Worm (Caenorhabditis elegans) whole organism, L2 larva: ENCODE results near the gene cpr-4.
"Not testable (repeated sequence)": the region's sequence is repeated elsewhere in the genome, so short reads cannot be mapped to it uniquely, and the experiment has no call there.

Experiments used
- C34F6.9 ChIP-seq: fragments of 150-350 bp; optimal IDR thresholded peaks from 2 replicates; lab custom pipeline; 2014; ENCODE audit warnings: missing biosample characterization, missing genetic modification characterization
- F13H6.1 ChIP-seq: sonication (generic microtip); optimal IDR thresholded peaks from 2 replicates; lab custom pipeline; 2016; ENCODE audit warnings: missing genetic modification characterization, missing compliant biosample characterization
- R02D3.7 ChIP-seq: fragments of 150-350 bp; optimal IDR thresholded peaks from 2 replicates; lab custom pipeline; 2014; ENCODE audit warnings: missing biosample characterization, missing genetic modification characterization
- Y55F3AM.14 ChIP-seq: fragments of 200-800 bp; sonication (Bioruptor generic); optimal IDR thresholded peaks from 2 replicates; lab custom pipeline; 2018; ENCODE audit warnings: mild to moderate bottlenecking, missing genetic modification characterization, missing compliant biosample characterization
- ZK546.5 ChIP-seq: sonication (generic microtip); optimal IDR thresholded peaks from 2 replicates; lab custom pipeline; 2017; ENCODE audit warnings: missing biosample characterization, missing genetic modification characterization
- crh-2 ChIP-seq: sonication (generic microtip); optimal IDR thresholded peaks from 2 replicates; lab custom pipeline; 2017; ENCODE audit warnings: missing biosample characterization, missing genetic modification characterization
- elt-1 ChIP-seq: fragments of 150-350 bp; optimal IDR thresholded peaks from 2 replicates; lab custom pipeline; 2014; ENCODE audit warnings: missing biosample characterization, missing genetic modification characterization
- elt-3 ChIP-seq: sonication (generic microtip); optimal IDR thresholded peaks from 2 replicates; lab custom pipeline; 2017; ENCODE audit warnings: missing biosample characterization, missing genetic modification characterization
- fos-1 ChIP-seq: fragments of 150-350 bp; optimal IDR thresholded peaks from 2 replicates; lab custom pipeline; 2014; ENCODE audit warnings: missing biosample characterization, missing genetic modification characterization
- gmeb-1 ChIP-seq: fragments of 150-350 bp; optimal IDR thresholded peaks from 2 replicates; lab custom pipeline; 2014; ENCODE audit warnings: missing biosample characterization, missing genetic modification characterization
- lin-11 ChIP-seq: fragments of 150-350 bp; sonication (generic microtip); optimal IDR thresholded peaks from 2 replicates; lab custom pipeline; 2014; ENCODE audit warnings: missing biosample characterization, missing genetic modification characterization, inconsistent platforms, mixed read lengths
- mab-5 ChIP-seq: fragments of 150-350 bp; optimal IDR thresholded peaks from 2 replicates; lab custom pipeline; 2014; ENCODE audit warnings: missing biosample characterization, missing genetic modification characterization
- mbf-1 ChIP-seq: sonication (generic microtip); optimal IDR thresholded peaks from 2 replicates; lab custom pipeline; 2017; ENCODE audit warnings: missing biosample characterization, missing genetic modification characterization
- nhr-11 ChIP-seq: fragments of 150-350 bp; optimal IDR thresholded peaks from 2 replicates; lab custom pipeline; 2014; ENCODE audit warnings: missing biosample characterization, missing genetic modification characterization
- nhr-12 ChIP-seq: fragments of 150-350 bp; optimal IDR thresholded peaks from 2 replicates; lab custom pipeline; 2014; ENCODE audit warnings: missing biosample characterization, missing genetic modification characterization
- nhr-237 ChIP-seq: fragments of 150-350 bp; optimal IDR thresholded peaks from 2 replicates; lab custom pipeline; 2014; ENCODE audit warnings: missing biosample characterization, missing genetic modification characterization
- nhr-25 ChIP-seq: fragments of 150-350 bp; sonication (generic microtip); optimal IDR thresholded peaks from 3 replicates; lab custom pipeline; 2014; ENCODE audit warnings: missing biosample characterization, missing genetic modification characterization
- nhr-6 ChIP-seq: fragments of 150-350 bp; optimal IDR thresholded peaks from 2 replicates; lab custom pipeline; 2014; ENCODE audit warnings: missing biosample characterization, missing genetic modification characterization
- nhr-77 ChIP-seq: fragments of 150-350 bp; optimal IDR thresholded peaks from 2 replicates; lab custom pipeline; 2014; ENCODE audit warnings: missing biosample characterization, missing genetic modification characterization
- peb-1 ChIP-seq: fragments of 150-350 bp; optimal IDR thresholded peaks from 2 replicates; lab custom pipeline; 2014; ENCODE audit warnings: missing biosample characterization, missing genetic modification characterization
- sem-4 ChIP-seq: fragments of 150-350 bp; optimal IDR thresholded peaks from 2 replicates; lab custom pipeline; 2014; ENCODE audit warnings: missing biosample characterization, missing genetic modification reagents, missing genetic modification characterization
- skn-1 ChIP-seq: sonication (generic microtip); optimal IDR thresholded peaks from 2 replicates; lab custom pipeline; 2017; ENCODE audit warnings: missing biosample characterization, missing genetic modification characterization
- sma-9 ChIP-seq, 2 experiments: fragments of 150-350 bp in 1 of 2; sonication (generic microtip) in 1 of 2; optimal IDR thresholded peaks; 2 replicates each; lab custom pipeline; 2014 to 2016; ENCODE audit warnings: missing genetic modification characterization in 2 of 2, mild to moderate bottlenecking in 1 of 2, missing biosample characterization in 1 of 2, missing compliant biosample characterization in 1 of 2, missing genetic modification reagents in 1 of 2, moderate library complexity in 1 of 2
- snpc-4 ChIP-seq: fragments of 150-350 bp; optimal IDR thresholded peaks from 2 replicates; lab custom pipeline; 2014; ENCODE audit warnings: missing biosample characterization, missing genetic modification characterization
- unc-55 ChIP-seq: fragments of 150-350 bp; sonication (generic microtip); optimal IDR thresholded peaks from 3 replicates; lab custom pipeline; 2014; ENCODE audit warnings: missing biosample characterization, missing genetic modification reagents, missing genetic modification characterization
- unc-62 ChIP-seq: fragments of 150-350 bp; optimal IDR thresholded peaks from 2 replicates; lab custom pipeline; 2014; ENCODE audit warnings: missing biosample characterization, missing genetic modification reagents, missing genetic modification characterization
- zag-1 ChIP-seq: fragments of 150-350 bp; optimal IDR thresholded peaks from 2 replicates; lab custom pipeline; 2014; ENCODE audit warnings: missing biosample characterization, missing genetic modification characterization
- ztf-11 ChIP-seq: sonication (generic microtip); optimal IDR thresholded peaks from 2 replicates; lab custom pipeline; 2017; ENCODE audit warnings: missing biosample characterization, missing genetic modification characterization
- ztf-4 ChIP-seq: fragments of 150-350 bp; optimal IDR thresholded peaks from 2 replicates; lab custom pipeline; 2014; ENCODE audit warnings: missing biosample characterization, missing genetic modification characterization

Gene cpr-4

ce11 chrV:6579992-6580391, 34.5 kb upstream of the cpr-4 start, which contains the start of gene EGAP9.3:
EGAP9.3 (minus strand) TSS chrV:6580122.
- TF ChIP-seq fos-1 (tag; lab: Kevin White, UChicago) (peak; percentile 74), Y55F3AM.14 (GFP tag; lab: Kevin White, UChicago) (no peak)

ce11 chrV:6581762-6582161, 32.7 kb upstream of the cpr-4 start, which contains the start of gene ZK1055.4:
ZK1055.4 (plus strand) TSS chrV:6582062.
- not testable (repeated sequence) for TF ChIP-seq fos-1 (tag; lab: Kevin White, UChicago); peb-1 (tag; lab: Kevin White, UChicago); sma-9 (GFP tag; optimal IDR thresholded peaks at IDR 0.05; lab: Kevin White, UChicago); sma-9 (tag; optimal IDR thresholded peaks at IDR 0.05; lab: Kevin White, UChicago)

ce11 chrV:6590283-6590682, 24.2 kb upstream of the cpr-4 start, which contains the start of gene ZK1055.2:
ZK1055.2 (plus strand) TSS chrV:6590583.
- TF ChIP-seq snpc-4 (tag; lab: Kevin White, UChicago) = no peak
- no peak for TF ChIP-seq ztf-4 (tag; lab: Kevin White, UChicago)
- no peak for TF ChIP-seq elt-1
- TF ChIP-seq nhr-6 = no peak
- no peak for TF ChIP-seq lin-11 (tag; lab: Kevin White, UChicago)
- TF ChIP-seq mbf-1 = no peak
- TF ChIP-seq ztf-11 (tag; lab: Kevin White, UChicago) = no peak
- TF ChIP-seq nhr-12 (tag; lab: Kevin White, UChicago) = no peak
- no peak for TF ChIP-seq unc-55
- TF ChIP-seq unc-62 = no peak
- no peak for TF ChIP-seq fos-1 (tag; lab: Kevin White, UChicago)

ce11 chrV:6593700-6594244, 20.7 kb upstream of the cpr-4 start, which contains the start of gene hcp-1:
hcp-1 (plus strand) TSS chrV:6594194.
- TF ChIP-seq gmeb-1 (tag; lab: Kevin White, UChicago) = peak; percentile 84
- no peak for TF ChIP-seq nhr-237 (tag; lab: Kevin White, UChicago)
- TF ChIP-seq unc-55 = peak; percentile 46
- peak; percentile 10 for TF ChIP-seq fos-1 (tag; lab: Kevin White, UChicago)
- TF ChIP-seq nhr-25 = no peak

ce11 chrV:6602556-6603062, 11.9 kb upstream of the cpr-4 start, which contains the start of gene ZK1055.6:
ZK1055.6 (minus strand) TSS chrV:6602606.
- TF ChIP-seq R02D3.7 = no peak

ce11 chrV:6605275-6605674, 9.2 kb upstream of the cpr-4 start, which contains the start of gene ZK1055.7:
ZK1055.7 (minus strand) TSS chrV:6605375.
- TF ChIP-seq sem-4 (no peak), mab-5 (tag; lab: Kevin White, UChicago) (no peak), F13H6.1 (no peak), nhr-237 (tag; lab: Kevin White, UChicago) (no peak), elt-1 (no peak), zag-1 (no peak), sma-9 (GFP tag; optimal IDR thresholded peaks at IDR 0.05; lab: Kevin White, UChicago) (no peak), sma-9 (tag; optimal IDR thresholded peaks at IDR 0.05; lab: Kevin White, UChicago) (no peak)

- TF ChIP-seq skn-1 (tag; lab: Kevin White, UChicago) (peak; percentile 48), crh-2 (tag; lab: Kevin White, UChicago) (no peak), unc-55 (peak; percentile 76), elt-1 (no peak), fos-1 (tag; lab: Kevin White, UChicago) (peak; percentile 88), gmeb-1 (tag; lab: Kevin White, UChicago) (peak; percentile 47)
Measured at ce11 chrV:6606197-6606596, 8.3 kb upstream of the cpr-4 start.

- no peak for TF ChIP-seq nhr-11
- TF ChIP-seq ZK546.5 = no peak
- TF ChIP-seq unc-55 = no peak
- TF ChIP-seq ztf-4 (tag; lab: Kevin White, UChicago) = no peak
- TF ChIP-seq nhr-77 (tag; lab: Kevin White, UChicago) = no peak
- TF ChIP-seq elt-3 (tag; lab: Kevin White, UChicago) = no peak
- no peak for TF ChIP-seq C34F6.9 (tag; lab: Kevin White, UChicago)
- no peak for TF ChIP-seq sem-4
- TF ChIP-seq mbf-1 = no peak
- TF ChIP-seq gmeb-1 (tag; lab: Kevin White, UChicago) = no peak
- no peak for TF ChIP-seq mab-5 (tag; lab: Kevin White, UChicago)
Measured at ce11 chrV:6611058-6611457, 3.4 kb upstream of the cpr-4 start, which contains the start of gene gon-14. gon-14 (minus strand) TSS chrV:6611158.
